Worm (Caenorhabditis elegans) whole organism, midembryonic: ENCODE data around the gene gpx-7.

ENCODE experiments used
- T22C8.4 ChIP-seq: fragments of 200-800 bp; sonication (Bioruptor generic); IDR thresholded peaks from 2 replicates; pipeline ENCODE4 v1.3.6; 2022; ENCODE audit warnings: missing genetic modification characterization, missing compliant biosample characterization
- cog-1 ChIP-seq: sonication (generic microtip); optimal IDR thresholded peaks from 2 replicates; lab custom pipeline; 2016; ENCODE audit warnings: missing genetic modification characterization, missing compliant biosample characterization
- flt-1 ChIP-seq: fragments of 200-800 bp; sonication (Bioruptor generic); IDR thresholded peaks from 2 replicates; pipeline ENCODE4 v1.3.6; 2022; ENCODE audit warnings: missing genetic modification characterization, missing compliant biosample characterization
- tab-1 ChIP-seq: fragments of 200-800 bp; sonication (Bioruptor generic); IDR thresholded peaks from 2 replicates; pipeline ENCODE4 v1.3.6; 2022; ENCODE audit warnings: missing genetic modification characterization, missing compliant biosample characterization
- ztf-23 ChIP-seq: fragments of 200-800 bp; sonication (Bioruptor generic); IDR thresholded peaks from 2 replicates; pipeline ENCODE4 v1.3.6; 2022; ENCODE audit warnings: missing genetic modification reagents, missing genetic modification characterization, missing compliant biosample characterization

DNA sequence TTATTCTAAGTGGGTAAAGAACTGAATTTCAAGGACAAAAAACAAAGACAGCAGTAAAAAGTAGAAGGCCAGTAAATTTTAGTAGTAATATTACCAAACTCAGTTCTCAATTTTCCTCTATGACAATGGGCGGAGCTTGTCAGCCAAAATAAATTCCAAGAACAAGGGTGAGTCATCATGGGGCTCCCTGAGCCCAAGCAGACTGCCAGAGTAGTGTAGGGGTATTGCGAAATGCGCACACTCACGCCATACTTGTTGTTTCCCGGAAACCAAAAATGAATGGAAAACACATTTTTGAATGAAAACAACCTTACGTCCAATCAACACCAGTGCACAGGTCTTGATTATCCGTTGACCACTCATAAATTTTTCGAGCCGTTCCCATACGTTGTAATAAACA is 7.8 kb downstream of the gpx-7 start:
- TF ChIP-seq tab-1 (GFP tag; lab: Robert Waterston, UW): no peak
- TF ChIP-seq ztf-23: no peak
- TF ChIP-seq cog-1: no peak
- TF ChIP-seq flt-1 (GFP tag; lab: Robert Waterston, UW): no peak
- TF ChIP-seq T22C8.4 (GFP tag; lab: Robert Waterston, UW): no peak
